Fruit fly (Drosophila melanogaster): Measurements from ENCODE around the gene CG13855.

Gene CG13855

dm6 chr3R:22365660-22366195 lies 40.0 kb upstream of the CG13855 start, which contains the start of gene CG5382:
CG5382 (minus strand) TSS chr3R:22365983.
- no peak for TF ChIP-seq CrebA (GFP tag; optimal IDR thresholded peaks at IDR 0.05; ENCODE audit: borderline replicate concordance)
- TF ChIP-seq Abd-B (GFP tag; optimal IDR thresholded peaks at IDR 0.05), result no peak
- TF ChIP-seq Mio (GFP tag; optimal IDR thresholded peaks at IDR 0.05), result no peak
- TF ChIP-seq Dfd (GFP tag; optimal IDR thresholded peaks at IDR 0.05), result no peak
- TF ChIP-seq lola (GFP tag; optimal IDR thresholded peaks at IDR 0.05), result no peak
- TF ChIP-seq br (GFP tag; optimal IDR thresholded peaks at IDR 0.05), result no peak
- TF ChIP-seq OdsH (GFP tag; optimal IDR thresholded peaks at IDR 0.05), result no peak
- no peak for TF ChIP-seq ey (GFP tag; optimal IDR thresholded peaks at IDR 0.05)
- TF ChIP-seq N (GFP tag; optimal IDR thresholded peaks at IDR 0.05), result no peak
- TF ChIP-seq Hr83 (GFP tag; optimal IDR thresholded peaks at IDR 0.05; ENCODE audit: poor library complexity, severe bottlenecking), result no peak
- no peak for TF ChIP-seq woc (GFP tag; optimal IDR thresholded peaks at IDR 0.05)
- no peak for TF ChIP-seq Jra (GFP tag; optimal IDR thresholded peaks at IDR 0.05)
- peak; percentile 48 for TF ChIP-seq Myc (optimal IDR thresholded peaks at IDR 0.05)
- no peak for TF ChIP-seq Rel (GFP tag; optimal IDR thresholded peaks at IDR 0.05)
- no peak for TF ChIP-seq Rel (tag; optimal IDR thresholded peaks at IDR 0.05)
- peak; percentile 39 for TF ChIP-seq sage (GFP tag; optimal IDR thresholded peaks at IDR 0.05)
- TF ChIP-seq brk (GFP tag; optimal IDR thresholded peaks at IDR 0.05), result no peak
- TF ChIP-seq Dif (GFP tag; optimal IDR thresholded peaks at IDR 0.05; ENCODE audit: partially characterized antibody), result peak; percentile 85
- no peak for TF ChIP-seq rgr (GFP tag; optimal IDR thresholded peaks at IDR 0.05)
- no peak for TF ChIP-seq dsf (GFP tag; optimal IDR thresholded peaks at IDR 0.05; ENCODE audit: borderline replicate concordance)
- TF ChIP-seq tai (GFP tag; optimal IDR thresholded peaks at IDR 0.05), result no peak
- no peak for TF ChIP-seq pan (optimal IDR thresholded peaks at IDR 0.05)
- no peak for TF ChIP-seq Hr78 (GFP tag; optimal IDR thresholded peaks at IDR 0.05)
- TF ChIP-seq usp (GFP tag; optimal IDR thresholded peaks at IDR 0.05), result no peak
- TF ChIP-seq dmrt93B (GFP tag; optimal IDR thresholded peaks at IDR 0.05), result no peak
- no peak for TF ChIP-seq fru (GFP tag; optimal IDR thresholded peaks at IDR 0.05)
- no peak for TF ChIP-seq h (GFP tag; optimal IDR thresholded peaks at IDR 0.05)
- TF ChIP-seq Vsx2 (GFP tag; optimal IDR thresholded peaks at IDR 0.05; ENCODE audit: partially characterized antibody), result peak; percentile 97
- TF ChIP-seq jim (GFP tag; optimal IDR thresholded peaks at IDR 0.05), result no peak

- TF ChIP-seq h (GFP tag; optimal IDR thresholded peaks at IDR 0.05) (peak; percentile 46), ey (GFP tag; optimal IDR thresholded peaks at IDR 0.05) (peak; percentile 28), Abd-B (GFP tag; optimal IDR thresholded peaks at IDR 0.05) (no peak), dl (GFP tag; optimal IDR thresholded peaks at IDR 0.05; ENCODE audit: insufficient read depth in 1 of 2, partially characterized antibody in 2 of 2) (no peak), Dfd (GFP tag; optimal IDR thresholded peaks at IDR 0.05) (no peak), sage (GFP tag; optimal IDR thresholded peaks at IDR 0.05) (no peak), woc (GFP tag; optimal IDR thresholded peaks at IDR 0.05) (no peak), CrebA (GFP tag; optimal IDR thresholded peaks at IDR 0.05; ENCODE audit: borderline replicate concordance) (no peak), Sp1 (GFP tag; optimal IDR thresholded peaks at IDR 0.05) (peak; percentile 31), psq (GFP tag; optimal IDR thresholded peaks at IDR 0.05) (no peak), Mio (GFP tag; optimal IDR thresholded peaks at IDR 0.05) (no peak), dmrt93B (GFP tag; optimal IDR thresholded peaks at IDR 0.05) (no peak), Hr78 (GFP tag; optimal IDR thresholded peaks at IDR 0.05) (no peak), tai (GFP tag; optimal IDR thresholded peaks at IDR 0.05) (no peak), CG9705 (GFP tag; optimal IDR thresholded peaks at IDR 0.05) (peak; percentile 12), pan (optimal IDR thresholded peaks at IDR 0.05) (no peak), Jra (GFP tag; optimal IDR thresholded peaks at IDR 0.05) (peak; percentile 19), OdsH (GFP tag; optimal IDR thresholded peaks at IDR 0.05) (peak; percentile 14), lola (GFP tag; optimal IDR thresholded peaks at IDR 0.05) (no peak), sv (GFP tag; optimal IDR thresholded peaks at IDR 0.05) (peak; percentile 50), CG32264 (GFP tag; optimal IDR thresholded peaks at IDR 0.05) (no peak), Myc (optimal IDR thresholded peaks at IDR 0.05) (peak; percentile 0), Dif (GFP tag; optimal IDR thresholded peaks at IDR 0.05; ENCODE audit: partially characterized antibody) (no peak), usp (GFP tag; optimal IDR thresholded peaks at IDR 0.05) (no peak), GATAd (GFP tag; optimal IDR thresholded peaks at IDR 0.05) (no peak), N (GFP tag; optimal IDR thresholded peaks at IDR 0.05) (no peak), Vsx2 (GFP tag; optimal IDR thresholded peaks at IDR 0.05; ENCODE audit: partially characterized antibody) (no peak), br (GFP tag; optimal IDR thresholded peaks at IDR 0.05) (no peak), dsf (GFP tag; optimal IDR thresholded peaks at IDR 0.05; ENCODE audit: borderline replicate concordance) (peak; percentile 53), fru (GFP tag; optimal IDR thresholded peaks at IDR 0.05) (no peak), brk (GFP tag; optimal IDR thresholded peaks at IDR 0.05) (no peak), foxo (GFP tag; optimal IDR thresholded peaks at IDR 0.05) (peak in 1 of 2 experiments; percentile 42), Rel (GFP tag; optimal IDR thresholded peaks at IDR 0.05) (no peak), Rel (tag; optimal IDR thresholded peaks at IDR 0.05) (peak; percentile 10), Hnf4 (GFP tag; optimal IDR thresholded peaks at IDR 0.05) (peak; percentile 37), Hr83 (GFP tag; optimal IDR thresholded peaks at IDR 0.05; ENCODE audit: poor library complexity, severe bottlenecking) (no peak), HLH106 (tag; optimal IDR thresholded peaks at IDR 0.05) (peak; percentile 28), jim (GFP tag; optimal IDR thresholded peaks at IDR 0.05) (no peak), rgr (GFP tag; optimal IDR thresholded peaks at IDR 0.05) (peak; percentile 8)
Observed at dm6 chr3R:22367126-22368076, 38.3 kb upstream of the CG13855 start, which contains the start of the genes Polr3F and PyK. Polr3F (minus strand) TSS chr3R:22367373. PyK (plus strand) TSS chr3R:22367536.
